Worm (Caenorhabditis elegans) whole organism, L4/young adult: ENCODE results near the gene wdr-31.

Experiments used
- W03F9.2 ChIP-seq: fragments of 150-350 bp; optimal IDR thresholded peaks from 2 replicates; lab custom pipeline; 2014; ENCODE audit warnings: missing biosample characterization, missing genetic modification characterization
- dao-5 ChIP-seq: sonication (generic microtip); optimal IDR thresholded peaks from 2 replicates; lab custom pipeline; 2016; ENCODE audit warnings: missing genotype, missing genetic modification characterization, moderate library complexity, missing compliant biosample characterization
- him-1 ChIP-seq: sonication (generic microtip); optimal IDR thresholded peaks from 2 replicates; lab custom pipeline; 2016; ENCODE audit warnings: missing genotype, missing genetic modification reagents, missing genetic modification characterization, missing compliant biosample characterization

The wdr-31 gene

ce11 chrII:2735192-2735591 lies at the start of gene wdr-31:
wdr-31 (minus strand) TSS chrII:2735292.
- TF ChIP-seq him-1 (tag; lab: Kevin White, UChicago) (no peak), dao-5 (tag; lab: Kevin White, UChicago) (no peak), W03F9.2 (no peak)

DNA sequence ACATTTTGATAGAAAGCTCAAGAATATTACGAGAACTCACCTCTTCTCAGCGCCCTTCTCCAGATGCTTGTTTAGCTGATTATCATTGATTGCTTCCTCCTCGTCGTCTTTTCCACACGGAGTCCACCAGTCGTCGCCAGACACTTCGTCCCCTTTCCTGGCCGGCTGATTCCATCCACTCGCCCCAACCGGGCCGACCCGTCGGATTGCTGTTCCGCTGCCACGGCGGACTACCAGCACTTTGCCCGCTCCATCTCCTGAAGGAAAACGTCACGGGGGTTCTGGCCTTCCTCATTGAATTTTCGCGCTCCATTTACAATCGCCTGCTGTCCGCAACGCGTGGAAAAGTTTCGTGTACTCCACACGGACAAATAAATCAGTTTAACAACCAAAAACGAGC lies 48.3 kb upstream of the wdr-31 start:
- TF ChIP-seq W03F9.2 (no peak), him-1 (tag; lab: Kevin White, UChicago) (no peak), dao-5 (tag; lab: Kevin White, UChicago) (no peak)

DNA sequence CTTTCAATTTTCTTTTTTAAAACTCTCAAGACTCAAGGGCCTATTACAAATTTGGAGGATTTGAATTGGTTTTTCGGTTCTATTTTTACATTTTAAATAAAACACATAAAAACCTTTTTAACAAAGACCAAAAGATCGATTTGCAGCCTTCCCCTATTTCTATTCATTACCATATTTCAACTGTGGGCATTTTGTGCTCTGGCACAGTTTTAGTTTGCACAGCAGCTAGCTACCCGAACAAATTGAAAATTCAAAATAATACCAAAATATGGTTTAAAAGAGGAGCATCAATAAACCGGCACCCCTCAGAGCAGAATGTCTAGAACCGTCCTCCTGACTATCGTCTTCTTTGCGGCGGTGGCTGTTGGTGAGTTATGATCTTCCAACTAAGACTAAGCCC lies 46.3 kb upstream of the wdr-31 start, which contains the start of gene F08D12.2:
Gene F08D12.2 (plus strand): TSS at position 301 of the 400 bp plus-strand sequence.
- TF ChIP-seq W03F9.2, result no peak
- TF ChIP-seq dao-5 (tag; lab: Kevin White, UChicago), result no peak

DNA sequence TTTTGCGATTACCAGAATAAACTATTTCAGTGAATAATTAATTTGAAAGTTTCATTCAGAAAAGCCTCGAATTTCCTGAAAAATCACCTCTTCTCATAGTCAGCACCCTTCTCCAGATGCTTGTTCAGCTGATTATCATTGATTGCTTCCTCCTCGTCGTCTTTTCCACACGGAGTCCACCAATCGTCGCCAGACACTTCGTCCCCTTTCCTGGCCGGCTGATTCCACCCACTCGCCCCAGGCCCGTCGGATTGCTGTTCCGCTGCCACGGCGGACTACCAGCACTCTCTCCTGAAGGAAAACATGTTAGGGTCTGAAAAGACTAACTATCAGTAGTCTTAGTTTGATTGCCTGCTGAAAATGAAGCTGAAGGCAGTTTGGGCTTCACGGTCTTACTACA lies 45.7 kb upstream of the wdr-31 start:
- TF ChIP-seq W03F9.2, result no peak
- no peak for TF ChIP-seq dao-5 (tag; lab: Kevin White, UChicago)
- no peak for TF ChIP-seq him-1 (tag; lab: Kevin White, UChicago)

- TF ChIP-seq him-1 (tag; lab: Kevin White, UChicago) (no peak), W03F9.2 (no peak), dao-5 (tag; lab: Kevin White, UChicago) (no peak)
Observed at ce11 chrII:2779253-2779652, 44.2 kb upstream of the wdr-31 start, which contains the start of gene F08D12.3. F08D12.3 (plus strand) TSS chrII:2779553.

- no peak for TF ChIP-seq him-1 (tag; lab: Kevin White, UChicago)
- TF ChIP-seq W03F9.2, result no peak
- no peak for TF ChIP-seq dao-5 (tag; lab: Kevin White, UChicago)
Observed at ce11 chrII:2777846-2778245, 42.8 kb upstream of the wdr-31 start, which contains the start of gene F08D12.4. F08D12.4 (plus strand) TSS chrII:2778146.

ce11 chrII:2774904-2775303 lies 39.8 kb upstream of the wdr-31 start, which contains the start of gene fbxb-111:
fbxb-111 (minus strand) TSS chrII:2775004.
- TF ChIP-seq him-1 (tag; lab: Kevin White, UChicago), result no peak
- no peak for TF ChIP-seq W03F9.2
- TF ChIP-seq dao-5 (tag; lab: Kevin White, UChicago), result no peak

DNA sequence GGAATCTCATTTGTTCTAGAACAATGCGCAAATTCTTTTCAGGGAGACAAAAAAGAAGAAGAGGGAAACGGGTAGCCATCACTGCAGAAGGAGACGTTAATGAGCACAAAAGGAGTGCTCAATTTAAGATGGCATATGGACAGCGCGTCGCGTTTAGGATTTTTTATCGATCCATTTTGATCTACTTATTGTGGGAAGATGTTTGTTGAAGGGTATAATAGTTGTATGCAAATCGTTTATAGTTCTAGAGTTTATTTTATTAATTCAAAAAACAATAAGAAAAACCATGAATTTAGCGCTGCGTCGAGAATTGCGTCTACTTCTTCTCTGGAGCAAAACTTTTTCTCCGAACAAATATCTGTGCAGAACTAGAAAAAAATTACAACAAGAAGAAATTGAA lies 38.4 kb upstream of the wdr-31 start, which contains the start of gene sdz-9:
Gene sdz-9 (minus strand): TSS at position 101 of the 400 bp plus-strand sequence.
- TF ChIP-seq him-1 (tag; lab: Kevin White, UChicago) (no peak), W03F9.2 (no peak), dao-5 (tag; lab: Kevin White, UChicago) (no peak)

ce11 chrII:2772166-2772565 lies 37.1 kb upstream of the wdr-31 start, which contains the start of gene sdz-10:
sdz-10 (minus strand) TSS chrII:2772266.
- no peak for TF ChIP-seq him-1 (tag; lab: Kevin White, UChicago)
- no peak for TF ChIP-seq W03F9.2
- no peak for TF ChIP-seq dao-5 (tag; lab: Kevin White, UChicago)

ce11 chrII:2770788-2771187 lies 35.7 kb upstream of the wdr-31 start, which contains the start of gene fbxb-105:
fbxb-105 (minus strand) TSS chrII:2770888.
- TF ChIP-seq W03F9.2 (no peak), dao-5 (tag; lab: Kevin White, UChicago) (no peak), him-1 (tag; lab: Kevin White, UChicago) (no peak)

DNA sequence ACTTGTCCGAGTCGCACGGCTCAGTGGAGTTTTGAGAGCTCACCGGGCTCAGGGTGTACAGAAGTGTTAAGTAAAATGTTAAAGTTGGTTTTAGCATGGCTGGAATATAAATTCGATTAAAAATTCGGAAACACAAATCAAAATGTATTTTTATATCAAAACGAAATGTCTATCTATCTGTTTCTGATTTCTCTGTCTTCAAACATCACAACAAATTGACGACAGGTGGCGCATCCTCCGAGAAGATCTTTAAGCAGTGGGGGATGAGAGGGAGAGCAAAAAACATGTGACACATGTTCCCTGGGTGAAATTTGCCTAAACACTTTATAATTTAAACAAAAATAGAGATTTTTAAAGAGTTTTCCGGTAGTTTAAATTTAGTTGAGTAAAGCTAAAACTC lies 33.9 kb upstream of the wdr-31 start, which contains the start of gene F08D12.7:
Gene F08D12.7 (minus strand): TSS at position 101 of the 400 bp plus-strand sequence.
- TF ChIP-seq dao-5 (tag; lab: Kevin White, UChicago) (no peak), W03F9.2 (no peak), him-1 (tag; lab: Kevin White, UChicago) (no peak)

- TF ChIP-seq dao-5 (tag; lab: Kevin White, UChicago) (no peak), him-1 (tag; lab: Kevin White, UChicago) (no peak), W03F9.2 (no peak)
Observed at ce11 chrII:2766331-2766730, 31.2 kb upstream of the wdr-31 start, which contains the start of gene F08D12.15. F08D12.15 (plus strand) TSS chrII:2766631.

DNA sequence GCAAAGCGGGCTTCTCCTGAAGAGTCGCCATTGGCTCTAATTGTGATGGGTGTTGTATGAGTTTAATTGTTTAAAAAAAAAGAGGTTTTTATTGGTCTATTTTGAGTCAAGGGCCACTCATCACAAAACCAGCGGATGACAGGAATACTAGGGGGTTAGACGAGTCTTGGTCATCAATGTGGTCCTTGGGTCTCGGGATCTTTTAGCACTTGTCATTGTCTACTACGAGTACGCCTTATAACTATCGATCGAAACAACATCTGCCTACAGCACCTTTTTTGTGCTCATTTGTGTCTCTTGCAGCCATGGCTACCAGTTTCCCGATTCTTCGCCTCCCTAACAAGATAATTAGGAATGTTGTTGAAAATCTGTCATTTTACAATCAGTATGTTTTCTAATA lies 29.6 kb upstream of the wdr-31 start, which contains the start of gene fbxb-108:
Gene fbxb-108 (plus strand): TSS at position 301 of the 400 bp plus-strand sequence.
- TF ChIP-seq W03F9.2 (no peak), dao-5 (tag; lab: Kevin White, UChicago) (no peak), him-1 (tag; lab: Kevin White, UChicago) (no peak)

- TF ChIP-seq W03F9.2 (no peak), dao-5 (tag; lab: Kevin White, UChicago) (no peak), him-1 (tag; lab: Kevin White, UChicago) (no peak)
Observed at ce11 chrII:2762108-2762507, 27.0 kb upstream of the wdr-31 start, which contains the start of gene fbxb-106. fbxb-106 (plus strand) TSS chrII:2762408.

DNA sequence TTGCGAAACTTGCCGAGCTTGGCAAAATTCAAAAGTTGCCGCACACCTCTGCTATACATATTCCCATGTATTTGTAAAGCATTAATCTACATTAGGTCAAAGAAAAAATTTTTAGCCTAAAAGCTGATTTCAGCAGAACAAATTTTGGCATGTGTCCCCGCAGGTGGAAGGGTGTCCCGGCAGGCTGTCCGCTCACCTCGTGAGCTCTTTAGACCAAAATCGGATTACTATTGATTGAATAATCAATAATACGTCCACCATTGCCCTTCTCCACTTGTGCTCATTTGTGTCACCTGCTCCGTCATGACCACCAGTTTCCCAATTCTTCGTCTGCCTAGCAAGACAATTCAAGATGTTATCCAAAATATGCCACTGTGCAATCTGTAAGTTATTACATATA lies 23.4 kb upstream of the wdr-31 start, which contains the start of gene fbxb-107:
Gene fbxb-107 (plus strand): TSS at position 297 of the 400 bp plus-strand sequence.
- TF ChIP-seq him-1 (tag; lab: Kevin White, UChicago), result no peak
- TF ChIP-seq W03F9.2, result no peak
- TF ChIP-seq dao-5 (tag; lab: Kevin White, UChicago), result no peak
